Fruit fly (Drosophila melanogaster) whole organism, pupa: ENCODE measurements around the gene CG43402.

Experiments
- CG10348 ChIP-seq: fragments of 200-800 bp; sonication (Bioruptor generic); IDR thresholded peaks from 2 replicates; pipeline ENCODE4 v1.3.6; 2022; ENCODE audit warnings: missing biosample characterization, missing genetic modification characterization
- CG12605 ChIP-seq: fragments of 200-800 bp; sonication (Bioruptor generic); IDR thresholded peaks from 2 replicates; pipeline ENCODE4 v1.3.6; 2022; ENCODE audit warnings: missing biosample characterization, missing genetic modification characterization
- CG13204 ChIP-seq: fragments of 200-800 bp; sonication (Bioruptor generic); optimal IDR thresholded peaks from 2 replicates; lab custom pipeline; 2018; ENCODE audit warnings: missing biosample characterization, mild to moderate bottlenecking, missing genetic modification characterization, moderate library complexity
- CG14655 ChIP-seq: fragments of 200-800 bp; sonication (Bioruptor generic); optimal IDR thresholded peaks from 3 replicates; lab custom pipeline; 2017; ENCODE audit warnings: mild to moderate bottlenecking, missing biosample characterization, missing genetic modification reagents, missing genetic modification characterization
- CG15710 ChIP-seq: fragments of 200-800 bp; sonication (Bioruptor generic); optimal IDR thresholded peaks from 2 replicates; lab custom pipeline; 2018; ENCODE audit warnings: missing biosample characterization, mild to moderate bottlenecking, missing genetic modification characterization, moderate library complexity
- CG17806 ChIP-seq: fragments of 200-800 bp; sonication (Bioruptor generic); optimal IDR thresholded peaks from 2 replicates; lab custom pipeline; 2018; ENCODE audit warnings: missing biosample characterization, mild to moderate bottlenecking, missing genetic modification characterization, moderate library complexity
- CG32121 ChIP-seq: fragments of 200-800 bp; sonication (Bioruptor generic); IDR thresholded peaks from 2 replicates; pipeline ENCODE4 v1.3.6; 2022; ENCODE audit warnings: missing biosample characterization, missing genetic modification characterization
- CG34367 ChIP-seq: fragments of 200-800 bp; sonication (Bioruptor generic); optimal IDR thresholded peaks from 2 replicates; lab custom pipeline; 2018; ENCODE audit warnings: missing biosample characterization, mild to moderate bottlenecking, missing genetic modification characterization
- CG4496 ChIP-seq: fragments of 200-800 bp; sonication (Bioruptor generic); IDR thresholded peaks from 3 replicates; pipeline ENCODE4 v1.3.6; 2022; ENCODE audit warnings: missing biosample characterization, missing genetic modification characterization
- CG8159 ChIP-seq: fragments of 200-800 bp; sonication (Bioruptor generic); optimal IDR thresholded peaks from 3 replicates; lab custom pipeline; 2018; ENCODE audit warnings: missing biosample characterization, mild to moderate bottlenecking, missing genetic modification characterization, moderate library complexity
- CG8301 ChIP-seq: fragments of 200-800 bp; sonication (Bioruptor generic); optimal IDR thresholded peaks from 2 replicates; lab custom pipeline; 2018; ENCODE audit warnings: missing biosample characterization, mild to moderate bottlenecking, missing genetic modification characterization
- CG9948 ChIP-seq: fragments of 200-800 bp; sonication (Bioruptor generic); optimal IDR thresholded peaks from 2 replicates; lab custom pipeline; 2018; ENCODE audit warnings: missing biosample characterization, mild to moderate bottlenecking, missing genetic modification characterization, moderate library complexity
- D1 ChIP-seq: fragments of 200-800 bp; sonication (Bioruptor generic); optimal IDR thresholded peaks from 2 replicates; lab custom pipeline; 2018; ENCODE audit warnings: missing biosample characterization, mild to moderate bottlenecking, missing genetic modification characterization, moderate library complexity
- EcR ChIP-seq: fragments of 200-800 bp; sonication (Bioruptor generic); optimal IDR thresholded peaks from 3 replicates; lab custom pipeline; 2019; ENCODE audit warnings: missing biosample characterization, missing genetic modification characterization, mild to moderate bottlenecking, moderate library complexity, missing genetic modification reagents
- Ets98B ChIP-seq: fragments of 200-800 bp; sonication (Bioruptor generic); IDR thresholded peaks from 2 replicates; pipeline ENCODE4 v1.3.6; 2022; ENCODE audit warnings: missing biosample characterization, missing genetic modification characterization
- Pif1A ChIP-seq: fragments of 200-800 bp; sonication (Bioruptor generic); optimal IDR thresholded peaks from 3 replicates; lab custom pipeline; 2016; ENCODE audit warnings: missing biosample characterization, missing genetic modification characterization
- Pif1B ChIP-seq: fragments of 200-800 bp; sonication (Bioruptor generic); optimal IDR thresholded peaks from 3 replicates; lab custom pipeline; 2016; ENCODE audit warnings: missing biosample characterization, missing genetic modification characterization
- Snoo ChIP-seq: fragments of 200-800 bp; sonication (Bioruptor generic); optimal IDR thresholded peaks from 3 replicates; lab custom pipeline; 2017; ENCODE audit warnings: missing biosample characterization, mild to moderate bottlenecking, missing genetic modification characterization, inconsistent platforms
- fd96Ca ChIP-seq: fragments of 200-800 bp; sonication (Bioruptor generic); IDR thresholded peaks from 3 replicates; pipeline ENCODE4 v1.3.6; 2022; ENCODE audit warnings: missing biosample characterization, missing genetic modification characterization
- gl ChIP-seq: fragments of 200-800 bp; sonication (Bioruptor generic); optimal IDR thresholded peaks from 2 replicates; lab custom pipeline; 2018; ENCODE audit warnings: missing biosample characterization, mild to moderate bottlenecking, missing genetic modification characterization
- rn ChIP-seq: fragments of 200-800 bp; sonication (Bioruptor generic); IDR thresholded peaks from 2 replicates; pipeline ENCODE4 v1.3.6; 2022; ENCODE audit warnings: missing biosample characterization, missing genetic modification characterization

CG43402 gene

dm6 chr2L:1409695-1410094, 32.7 kb upstream of the CG43402 start:
- TF ChIP-seq Pif1A (peak; percentile 63), CG14655 (GFP tag; lab: Kevin White, UChicago) (peak; percentile 55), CG32121 (GFP tag; lab: Robert Waterston, UW) (no peak), Pif1B (GFP tag; lab: Kevin White, UChicago) (no peak), fd96Ca (GFP tag; lab: Robert Waterston, UW) (no peak), CG8301 (peak; percentile 16), CG8159 (peak; percentile 41), rn (GFP tag; lab: Robert Waterston, UW) (no peak), CG9948 (tag; lab: Kevin White, UChicago) (peak; percentile 61), gl (tag; lab: Kevin White, UChicago) (no peak), CG15710 (peak; percentile 65), CG34367 (tag; lab: Kevin White, UChicago) (peak; percentile 60), CG17806 (tag; lab: Kevin White, UChicago) (peak; percentile 41), CG13204 (GFP tag; lab: Kevin White, UChicago) (no peak), CG12605 (GFP tag; lab: Robert Waterston, UW) (no peak), D1 (tag; lab: Kevin White, UChicago) (no peak), Snoo (peak; percentile 50)
- TF ChIP-seq, all 21 proteins: peak for 9

DNA sequence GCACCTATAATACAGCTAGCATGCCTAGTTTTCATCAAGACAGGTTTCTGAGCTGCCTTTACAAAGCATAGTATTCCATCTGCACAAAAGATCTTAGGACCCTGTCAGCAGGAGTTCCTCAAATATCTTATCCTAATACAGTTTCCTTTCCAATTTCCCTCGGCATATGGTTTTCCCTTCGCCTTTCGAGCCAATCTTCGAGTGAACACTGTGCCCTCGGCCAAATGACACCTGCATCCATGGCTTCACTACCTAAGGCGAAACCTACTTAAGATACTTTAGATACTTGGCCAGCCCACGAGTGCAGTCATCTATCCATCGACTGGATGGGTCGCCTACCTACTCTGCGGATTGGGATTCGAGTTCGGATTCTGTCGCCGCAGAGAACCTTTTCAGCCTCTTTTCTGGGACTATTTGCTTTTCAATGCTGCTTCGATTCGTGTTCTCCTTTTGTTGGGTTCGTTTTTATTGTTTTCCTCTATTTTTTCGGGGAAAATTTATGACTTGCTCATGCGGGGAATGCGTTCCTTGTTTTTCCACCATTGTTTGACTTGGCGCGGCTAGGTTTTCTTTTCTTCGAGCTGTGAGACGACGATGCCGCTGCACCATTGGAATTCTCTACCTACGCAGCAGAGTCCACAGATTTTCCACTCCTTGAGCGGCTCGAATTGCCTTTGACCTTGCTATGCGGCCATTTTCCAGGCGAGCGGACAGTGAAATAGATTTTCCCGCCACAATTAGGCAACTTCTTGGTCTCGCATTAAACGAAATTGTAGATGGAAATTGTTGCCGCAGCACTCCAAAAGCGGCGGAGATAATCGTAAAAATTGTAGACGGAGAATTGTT, 31.4 kb upstream of the CG43402 start:
- TF ChIP-seq CG9948 (tag; lab: Kevin White, UChicago) (no peak), CG32121 (GFP tag; lab: Robert Waterston, UW) (no peak), EcR (GFP tag; lab: Kevin White, UChicago) (no peak), D1 (tag; lab: Kevin White, UChicago) (no peak), CG13204 (GFP tag; lab: Kevin White, UChicago) (no peak), CG34367 (tag; lab: Kevin White, UChicago) (no peak), gl (tag; lab: Kevin White, UChicago) (no peak), CG14655 (GFP tag; lab: Kevin White, UChicago) (no peak)
- TF ChIP-seq, all 21 proteins: peak for 0

- TF ChIP-seq Ets98B (GFP tag; lab: Robert Waterston, UW) (no peak; the same call in 1 of the 2 replicates), CG8301 (peak; percentile 36), rn (GFP tag; lab: Robert Waterston, UW) (no peak), Pif1A (peak; percentile 58), fd96Ca (GFP tag; lab: Robert Waterston, UW) (no peak), CG34367 (tag; lab: Kevin White, UChicago) (peak; percentile 59), CG14655 (GFP tag; lab: Kevin White, UChicago) (peak; percentile 56), CG12605 (GFP tag; lab: Robert Waterston, UW) (no peak), CG4496 (GFP tag; lab: Robert Waterston, UW) (peak; percentile 37; the same call in 1 of the 3 replicates), Snoo (peak; percentile 72), Pif1B (GFP tag; lab: Kevin White, UChicago) (peak; percentile 54), CG13204 (GFP tag; lab: Kevin White, UChicago) (no peak), CG32121 (GFP tag; lab: Robert Waterston, UW) (no peak), gl (tag; lab: Kevin White, UChicago) (peak; percentile 17), CG17806 (tag; lab: Kevin White, UChicago) (peak; percentile 67), CG8159 (peak; percentile 80), D1 (tag; lab: Kevin White, UChicago) (peak; percentile 56), EcR (GFP tag; lab: Kevin White, UChicago) (no peak), CG15710 (peak; percentile 70), CG10348 (GFP tag; lab: Robert Waterston, UW) (no peak), CG9948 (tag; lab: Kevin White, UChicago) (peak; percentile 76)
- TF ChIP-seq, all 21 proteins: peak for 13
Measured at dm6 chr2L:1412691-1413090, 29.7 kb upstream of the CG43402 start.

DNA sequence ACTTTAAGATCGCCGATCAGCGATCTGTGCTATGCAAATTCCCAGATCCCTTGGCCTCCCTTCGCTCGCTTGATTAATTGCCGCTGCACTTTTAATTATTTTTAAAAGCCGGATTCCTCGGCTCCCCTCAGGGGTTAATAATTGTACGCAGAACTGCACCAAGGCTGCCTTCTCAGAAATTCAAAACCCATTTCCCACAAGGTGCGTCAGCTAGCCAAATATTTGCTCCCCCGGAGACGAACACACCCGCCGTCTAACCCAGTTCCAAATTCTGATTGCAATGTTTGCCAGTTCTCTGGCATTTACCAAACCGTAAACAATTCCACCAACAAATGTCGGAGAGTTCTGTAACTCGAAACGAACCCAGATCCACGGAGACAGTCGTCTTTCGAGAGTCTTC, 28.4 kb upstream of the CG43402 start:
- no peak for TF ChIP-seq CG34367 (tag; lab: Kevin White, UChicago)
- no peak for TF ChIP-seq D1 (tag; lab: Kevin White, UChicago)
- TF ChIP-seq CG15710 = no peak
- TF ChIP-seq rn (GFP tag; lab: Robert Waterston, UW) = no peak
- TF ChIP-seq fd96Ca (GFP tag; lab: Robert Waterston, UW) = no peak
- TF ChIP-seq gl (tag; lab: Kevin White, UChicago) = no peak
- TF ChIP-seq CG14655 (GFP tag; lab: Kevin White, UChicago) = no peak
- no peak for TF ChIP-seq CG8159
- TF ChIP-seq Snoo = no peak
- no peak for TF ChIP-seq CG32121 (GFP tag; lab: Robert Waterston, UW)
- TF ChIP-seq EcR (GFP tag; lab: Kevin White, UChicago) = no peak
- TF ChIP-seq CG9948 (tag; lab: Kevin White, UChicago) = no peak
- no peak for TF ChIP-seq Ets98B (GFP tag; lab: Robert Waterston, UW)
- TF ChIP-seq CG4496 (GFP tag; lab: Robert Waterston, UW) = no peak
- TF ChIP-seq CG8301 = no peak
- TF ChIP-seq CG10348 (GFP tag; lab: Robert Waterston, UW) = no peak
- TF ChIP-seq CG17806 (tag; lab: Kevin White, UChicago) = no peak
- no peak for TF ChIP-seq Pif1A
- TF ChIP-seq CG12605 (GFP tag; lab: Robert Waterston, UW) = no peak

dm6 chr2L:1415525-1415924, 26.9 kb upstream of the CG43402 start:
- TF ChIP-seq Snoo (no peak), EcR (GFP tag; lab: Kevin White, UChicago) (peak; percentile 24)
